Worm (Caenorhabditis elegans) whole organism, young adult: ENCODE measurements around the gene rpoa-1.

Source experiments
- F33H1.4 ChIP-seq: fragments of 200-800 bp; sonication (Bioruptor generic); IDR thresholded peaks from 2 replicates; pipeline ENCODE4 v1.3.6; 2022; ENCODE audit warnings: missing genetic modification reagents, missing genetic modification characterization, missing compliant biosample characterization
- atf-7 ChIP-seq: sonication (generic microtip); optimal IDR thresholded peaks from 2 replicates; lab custom pipeline; 2017; ENCODE audit warnings: mild to moderate bottlenecking, missing genetic modification characterization, missing compliant biosample characterization
- cebp-1 ChIP-seq, 2 experiments: fragments of 200-800 bp in 1 of 2; sonication (Bioruptor generic) in 1 of 2; sonication (generic microtip) in 1 of 2; IDR thresholded peaks in 1 of 2; optimal IDR thresholded peaks in 1 of 2; 2 replicates each; pipeline versions ENCODE4 v1.3.6 to Lab custom; 2017 to 2022; ENCODE audit warnings: missing compliant biosample characterization in 2 of 2, missing genetic modification characterization in 2 of 2, mild to moderate bottlenecking in 1 of 2, missing genetic modification reagents in 1 of 2, moderate library complexity in 1 of 2
- egl-18 ChIP-seq: fragments of 200-800 bp; sonication (Bioruptor generic); IDR thresholded peaks from 2 replicates; pipeline ENCODE4 v1.3.6; 2022; ENCODE audit warnings: missing genetic modification reagents, missing genetic modification characterization, missing compliant biosample characterization
- ets-4 ChIP-seq: fragments of 200-800 bp; sonication (Bioruptor generic); optimal IDR thresholded peaks from 2 replicates; lab custom pipeline; 2018; ENCODE audit warnings: mild to moderate bottlenecking, missing genetic modification characterization, missing compliant biosample characterization
- madf-6 ChIP-seq: fragments of 200-800 bp; sonication (Bioruptor generic); IDR thresholded peaks from 2 replicates; pipeline ENCODE4 v1.3.6; 2022; ENCODE audit warnings: missing genetic modification reagents, missing genetic modification characterization, missing compliant biosample characterization
- madf-8 ChIP-seq: fragments of 200-800 bp; sonication (Bioruptor generic); conservative IDR thresholded peaks from 2 replicates; pipeline ENCODE4 v1.3.6; 2022; ENCODE audit warnings: missing genetic modification reagents, missing genetic modification characterization, missing compliant biosample characterization
- ztf-25 ChIP-seq: fragments of 200-800 bp; sonication (Bioruptor generic); IDR thresholded peaks from 2 replicates; pipeline ENCODE4 v1.3.6; 2022; ENCODE audit warnings: missing genetic modification reagents, missing genetic modification characterization, missing compliant biosample characterization

The rpoa-1 gene

DNA sequence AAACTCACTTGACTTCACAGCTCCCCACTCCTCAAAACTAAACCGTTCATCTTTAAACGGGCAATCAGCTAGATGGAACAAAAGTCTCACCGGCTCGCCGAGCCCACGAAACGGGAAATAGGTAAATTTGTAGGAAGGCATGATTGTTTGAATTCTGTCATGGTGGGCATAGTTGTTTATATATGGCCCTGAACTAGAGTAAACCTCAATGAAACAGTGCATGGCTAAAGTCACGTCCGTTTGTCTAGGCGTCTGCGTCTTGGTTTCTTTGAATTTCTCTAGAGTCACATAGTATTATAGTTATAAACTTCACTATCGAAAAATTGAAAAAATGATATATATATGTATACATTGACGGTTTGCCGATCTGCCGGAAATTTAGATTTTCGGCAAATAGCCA lies 67.6 kb downstream of the rpoa-1 start, which contains the start of gene gst-19:
TSS of gene gst-19 (minus strand) at position 145 of the 400 bp plus-strand sequence.
- TF ChIP-seq ets-4 (GFP tag; lab: Kevin White, UChicago) (no peak), cebp-1 (GFP tag; IDR thresholded peaks at IDR 0.05; lab: Robert Waterston, UW) (no peak), cebp-1 (tag; optimal IDR thresholded peaks at IDR 0.05; lab: Kevin White, UChicago) (no peak)

DNA sequence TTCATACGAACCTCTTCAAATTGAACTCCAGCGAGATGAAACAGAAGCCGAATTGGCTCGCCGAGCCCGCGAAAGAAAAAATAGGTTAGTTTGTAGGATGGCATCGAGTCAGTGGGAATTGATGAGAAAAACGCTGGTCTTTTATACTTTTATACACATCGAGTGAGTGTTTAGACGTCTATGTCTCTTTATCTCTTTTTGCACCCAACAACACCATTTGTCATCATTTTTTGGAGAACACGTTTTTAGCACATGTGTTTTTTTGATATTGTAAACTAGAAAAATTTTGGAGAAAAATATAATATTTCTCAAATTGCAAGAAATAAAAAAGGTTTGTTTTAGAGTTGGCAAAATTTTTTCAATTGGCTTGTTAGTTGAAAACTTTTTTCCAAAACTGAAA lies 70.3 kb downstream of the rpoa-1 start, which contains the start of gene gst-16:
TSS of gene gst-16 (minus strand) at position 111 of the 400 bp plus-strand sequence.
- no peak for TF ChIP-seq F33H1.4 (GFP tag; lab: Robert Waterston, UW)
- TF ChIP-seq egl-18 = no peak
- no peak for TF ChIP-seq ztf-25 (GFP tag; lab: Robert Waterston, UW)
- no peak for TF ChIP-seq atf-7 (tag; lab: Kevin White, UChicago)

DNA sequence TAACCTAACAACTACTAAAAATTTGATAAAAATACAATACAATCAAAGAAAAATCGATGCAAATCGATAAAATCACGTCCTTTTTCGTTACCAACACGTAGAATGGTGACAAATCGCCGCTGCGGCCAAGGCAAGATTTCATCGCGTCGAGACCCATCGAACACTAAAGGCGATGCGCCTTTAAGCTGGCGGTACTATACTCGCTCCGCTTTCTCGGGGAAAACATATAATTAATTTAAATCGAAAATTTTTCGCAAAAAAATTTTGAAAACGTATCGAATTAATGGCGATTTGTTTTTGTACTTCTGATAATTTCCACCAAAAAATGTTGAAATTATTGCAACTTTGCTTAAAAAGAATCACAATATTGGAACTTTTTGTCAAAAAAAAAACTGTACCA lies 72.4 kb downstream of the rpoa-1 start:
- peak; percentile 67 for TF ChIP-seq madf-6 (GFP tag; lab: Robert Waterston, UW)
- 0 out of 2 replicates have a peak, but pooled peaks have one; percentile 13 for TF ChIP-seq madf-8
- peak; percentile 71 for TF ChIP-seq F33H1.4 (GFP tag; lab: Robert Waterston, UW)
